Worm (Caenorhabditis elegans): Measurements from ENCODE around the gene C14A6.6.

ce11 chrV:18137679-18138078 is 29.4 kb downstream of the C14A6.6 start:
- TF ChIP-seq sem-2 (GFP tag; optimal IDR thresholded peaks at IDR 0.05) (no peak), elt-1 (tag; optimal IDR thresholded peaks at IDR 0.05; ENCODE audit: borderline replicate concordance, insufficient read depth) (no peak), unc-39 (tag; optimal IDR thresholded peaks at IDR 0.05) (no peak), tbx-8 (GFP tag; optimal IDR thresholded peaks at IDR 0.05) (no peak), mab-5 (tag; optimal IDR thresholded peaks at IDR 0.05) (no peak), pha-4 (tag; optimal IDR thresholded peaks at IDR 0.05) (no peak)

All from whole organism, mixed stage, embryonic.